Worm (Caenorhabditis elegans) whole organism, L2 larva: ENCODE results near the gene tmem-218.

Experiments
- ama-1 ChIP-seq: fragments of 150-350 bp; optimal IDR thresholded peaks from 2 replicates; lab custom pipeline; 2018; ENCODE audit warnings: inconsistent platforms
- blmp-1 ChIP-seq: sonication (generic microtip); optimal IDR thresholded peaks from 2 replicates; lab custom pipeline; 2017; ENCODE audit warnings: missing genetic modification characterization, mild to moderate bottlenecking, missing compliant biosample characterization, antibody characterized with exemption, moderate library complexity; ENCODE audit not compliant: insufficient read depth
- elt-3 ChIP-seq: sonication (generic microtip); optimal IDR thresholded peaks from 2 replicates; lab custom pipeline; 2017; ENCODE audit warnings: missing biosample characterization, missing genetic modification characterization
- fos-1 ChIP-seq: fragments of 150-350 bp; optimal IDR thresholded peaks from 2 replicates; lab custom pipeline; 2014; ENCODE audit warnings: missing biosample characterization, missing genetic modification characterization
- lin-13 ChIP-seq: fragments of 150-350 bp; optimal IDR thresholded peaks from 2 replicates; lab custom pipeline; 2014; ENCODE audit warnings: missing biosample characterization, missing genetic modification reagents, missing genetic modification characterization
- lsy-2 ChIP-seq, 2 experiments: fragments of 150-350 bp in 1 of 2; sonication (generic microtip) in 1 of 2; optimal IDR thresholded peaks; 2 replicates each; lab custom pipeline; 2014 to 2017; ENCODE audit warnings: missing biosample characterization in 2 of 2, missing genetic modification characterization in 2 of 2
- mdl-1 ChIP-seq, 2 experiments: fragments of 150-350 bp in 1 of 2; sonication (generic microtip) in 1 of 2; optimal IDR thresholded peaks; 2 replicates each; lab custom pipeline; 2017; ENCODE audit warnings: missing biosample characterization in 2 of 2, missing genetic modification characterization in 2 of 2
- nhr-25 ChIP-seq: fragments of 150-350 bp; sonication (generic microtip); optimal IDR thresholded peaks from 3 replicates; lab custom pipeline; 2014; ENCODE audit warnings: missing biosample characterization, missing genetic modification characterization
- snpc-4 ChIP-seq: fragments of 150-350 bp; optimal IDR thresholded peaks from 2 replicates; lab custom pipeline; 2014; ENCODE audit warnings: missing biosample characterization, missing genetic modification characterization
- zag-1 ChIP-seq: fragments of 150-350 bp; optimal IDR thresholded peaks from 2 replicates; lab custom pipeline; 2014; ENCODE audit warnings: missing biosample characterization, missing genetic modification characterization

DNA sequence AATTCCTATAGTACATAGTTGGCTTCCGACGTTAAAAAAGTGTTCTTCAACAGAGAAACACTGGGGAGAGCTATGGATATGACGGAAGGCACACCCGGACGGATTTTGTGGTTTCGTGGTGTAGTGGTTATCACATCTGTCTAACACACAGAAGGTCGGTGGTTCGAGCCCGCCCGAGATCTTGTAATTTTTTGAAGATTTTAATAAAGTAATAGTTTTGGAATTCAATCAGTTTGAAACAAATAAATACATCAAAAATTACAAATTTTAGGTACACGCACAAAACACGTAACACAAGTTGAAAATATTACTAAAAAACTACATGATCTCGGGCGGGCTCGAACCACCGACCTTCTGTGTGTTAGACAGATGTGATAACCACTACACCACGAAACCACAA is 38.3 kb upstream of the tmem-218 start:
- TF ChIP-seq lin-13 (GFP tag; lab: Kevin White, UChicago) (peak; percentile 3), nhr-25 (tag; lab: Kevin White, UChicago) (no peak), elt-3 (tag; lab: Kevin White, UChicago) (no peak), mdl-1 (tag; optimal IDR thresholded peaks at IDR 0.05; lab: Kevin White, UChicago) (no peak), lsy-2 (tag; optimal IDR thresholded peaks at IDR 0.05; lab: Kevin White, UChicago) (peak in 1 of 2 experiments; percentile 28), ama-1 (lab: Kevin White, UChicago) (no peak), snpc-4 (tag; lab: Kevin White, UChicago) (no peak), zag-1 (no peak), fos-1 (no peak), blmp-1 (no peak)
